Fruit fly (Drosophila melanogaster) whole organism, embryonic: ENCODE results near the gene CG31231.

Source experiments
- Abd-B ChIP-seq: fragments of 200-800 bp; sonication (Bioruptor generic); optimal IDR thresholded peaks from 2 replicates; lab custom pipeline; 2018; ENCODE audit warnings: missing biosample characterization, mild to moderate bottlenecking, missing genetic modification characterization, moderate library complexity
- Aef1 ChIP-seq: fragments of 200-800 bp; sonication (Bioruptor generic); IDR thresholded peaks from 3 replicates; pipeline ENCODE4 v1.3.6; 2022; ENCODE audit warnings: missing biosample characterization, missing genetic modification characterization
- Awh ChIP-seq: fragments of 200-800 bp; sonication (Bioruptor generic); IDR thresholded peaks from 2 replicates; pipeline ENCODE4, ENCODE4 v1.3.6; 2022; ENCODE audit warnings: missing biosample characterization, missing genetic modification characterization
- Bdp1 ChIP-seq: fragments of 200-800 bp; sonication (Bioruptor generic); optimal IDR thresholded peaks from 3 replicates; lab custom pipeline; 2016; ENCODE audit warnings: missing biosample characterization, missing genetic modification characterization
- CG10959 ChIP-seq: fragments of 200-800 bp; sonication (Bioruptor generic); IDR thresholded peaks from 2 replicates; pipeline ENCODE4 v1.3.6; 2022; ENCODE audit warnings: missing biosample characterization, missing genetic modification characterization
- CG12942 ChIP-seq: fragments of 200-800 bp; sonication (Bioruptor generic); optimal IDR thresholded peaks from 3 replicates; lab custom pipeline; 2016; ENCODE audit warnings: missing biosample characterization, missing genetic modification characterization
- CG13296 ChIP-seq: fragments of 200-800 bp; sonication (Bioruptor generic); optimal IDR thresholded peaks from 3 replicates; lab custom pipeline; 2018; ENCODE audit warnings: missing biosample characterization, mild to moderate bottlenecking, missing genetic modification characterization
- CG18262 ChIP-seq: fragments of 200-800 bp; optimal IDR thresholded peaks from 3 replicates; lab custom pipeline; 2019; ENCODE audit warnings: missing biosample characterization, mild to moderate bottlenecking, missing genetic modification characterization, moderate library complexity
- CG32532 ChIP-seq: fragments of 200-800 bp; sonication (Bioruptor generic); IDR thresholded peaks from 2 replicates; pipeline ENCODE4 v1.3.6; 2022; ENCODE audit warnings: missing biosample characterization, missing genetic modification characterization
- CG34224 ChIP-seq: fragments of 200-800 bp; sonication (Bioruptor generic); IDR thresholded peaks from 3 replicates; pipeline ENCODE4 v1.3.6; 2022; ENCODE audit warnings: missing biosample characterization, missing genetic modification characterization; ENCODE audit not compliant: partially characterized antibody
- CG3838 ChIP-seq: fragments of 200-800 bp; sonication (Bioruptor generic); optimal IDR thresholded peaks from 3 replicates; lab custom pipeline; 2016; ENCODE audit warnings: missing biosample characterization, missing genetic modification characterization
- CG3995 ChIP-seq: fragments of 200-800 bp; sonication (Bioruptor generic); optimal IDR thresholded peaks from 3 replicates; lab custom pipeline; 2016; ENCODE audit warnings: missing biosample characterization, missing genetic modification characterization
- CG4360 ChIP-seq: fragments of 200-800 bp; sonication (Bioruptor generic); IDR thresholded peaks from 2 replicates; pipeline ENCODE4 v1.3.6; 2022; ENCODE audit warnings: missing biosample characterization, missing genetic modification characterization
- CG4707 ChIP-seq: fragments of 200-800 bp; sonication (Bioruptor generic); optimal IDR thresholded peaks from 2 replicates; lab custom pipeline; 2018; ENCODE audit warnings: missing biosample characterization, mild to moderate bottlenecking, missing genetic modification characterization, moderate library complexity
- CG4730 ChIP-seq: fragments of 200-800 bp; sonication (Bioruptor generic); IDR thresholded peaks from 2 replicates; pipeline ENCODE4 v1.3.6; 2022; ENCODE audit warnings: missing biosample characterization, missing genetic modification characterization
- CG6175 ChIP-seq: fragments of 200-800 bp; sonication (Bioruptor generic); IDR thresholded peaks from 3 replicates; pipeline ENCODE4 v1.3.6; 2022; ENCODE audit warnings: missing biosample characterization, missing genetic modification characterization
- CG7839 ChIP-seq: fragments of 200-800 bp; sonication (Bioruptor generic); optimal IDR thresholded peaks from 3 replicates; lab custom pipeline; 2018; ENCODE audit warnings: missing biosample characterization, mild to moderate bottlenecking, missing genetic modification characterization, moderate library complexity
- CG8359 ChIP-seq: fragments of 200-800 bp; sonication (Bioruptor generic); optimal IDR thresholded peaks from 2 replicates; lab custom pipeline; 2017; ENCODE audit warnings: missing biosample characterization, mild to moderate bottlenecking, missing genetic modification characterization, borderline replicate concordance
- CoRest ChIP-seq: fragments of 200-800 bp; sonication (Bioruptor generic); optimal IDR thresholded peaks from 3 replicates; lab custom pipeline; 2018; ENCODE audit warnings: missing biosample characterization, mild to moderate bottlenecking, missing genetic modification characterization, moderate library complexity
- D ChIP-seq, 2 experiments: fragments of 200-800 bp in 1 of 2; fragments of >200 bp in 1 of 2; sonication (Bioruptor generic) in 1 of 2; optimal IDR thresholded peaks; 2 replicates in 1 of 2; 3 replicates in 1 of 2; lab custom pipeline; 2017; ENCODE audit warnings: mild to moderate bottlenecking in 1 of 2, missing biosample characterization in 1 of 2, missing genetic modification characterization in 1 of 2, missing genetic modification reagents in 1 of 2
- D19B ChIP-seq: fragments of 200-800 bp; sonication (Bioruptor generic); optimal IDR thresholded peaks from 2 replicates; lab custom pipeline; 2017; ENCODE audit warnings: missing biosample characterization, mild to moderate bottlenecking, missing genetic modification characterization
- E2f1 ChIP-seq: fragments of 200-800 bp; sonication (Bioruptor generic); IDR thresholded peaks from 2 replicates; pipeline ENCODE4 v1.3.6; 2022; ENCODE audit warnings: missing biosample characterization, missing genetic modification characterization
- GATAe ChIP-seq: fragments of 200-800 bp; sonication (Bioruptor generic); conservative IDR thresholded peaks from 2 replicates; pipeline ENCODE4 v1.3.6; 2022; ENCODE audit warnings: missing biosample characterization, missing genetic modification characterization
- Hmx ChIP-seq: fragments of 200-800 bp; sonication (Bioruptor generic); optimal IDR thresholded peaks from 2 replicates; lab custom pipeline; 2016; ENCODE audit warnings: missing biosample characterization, missing genetic modification characterization
- Hr3 ChIP-seq: fragments of 200-800 bp; sonication (Bioruptor generic); optimal IDR thresholded peaks from 3 replicates; lab custom pipeline; 2016; ENCODE audit warnings: missing biosample characterization, missing genetic modification characterization
- Max ChIP-seq: fragments of 200-800 bp; sonication (Bioruptor generic); optimal IDR thresholded peaks from 2 replicates; lab custom pipeline; 2016; ENCODE audit warnings: missing biosample characterization, mild to moderate bottlenecking, missing genetic modification characterization
- Ptx1 ChIP-seq: fragments of 200-800 bp; sonication (Bioruptor generic); IDR thresholded peaks from 2 replicates; pipeline ENCODE4 v1.3.6; 2022; ENCODE audit warnings: missing biosample characterization, missing genetic modification characterization
- Ravus ChIP-seq: fragments of 200-800 bp; sonication (Bioruptor generic); IDR thresholded peaks from 2 replicates; pipeline ENCODE4 v1.3.6; 2022; ENCODE audit warnings: missing biosample characterization, missing genetic modification characterization
- Six4 ChIP-seq: fragments of 200-800 bp; sonication (Bioruptor generic); optimal IDR thresholded peaks from 2 replicates; lab custom pipeline; 2016; ENCODE audit warnings: missing biosample characterization, missing genetic modification characterization
- Tbp ChIP-seq: fragments of >200 bp; optimal IDR thresholded peaks from 2 replicates; lab custom pipeline; 2018; ENCODE audit warnings: missing biosample characterization, missing genetic modification characterization
- Vsx1 ChIP-seq: fragments of 200-800 bp; sonication (Bioruptor generic); optimal IDR thresholded peaks from 2 replicates; lab custom pipeline; 2017; ENCODE audit warnings: missing biosample characterization, mild to moderate bottlenecking, missing genetic modification characterization, missing genetic modification reagents
- cato ChIP-seq: fragments of 200-800 bp; sonication (Bioruptor generic); optimal IDR thresholded peaks from 2 replicates; lab custom pipeline; 2016; ENCODE audit warnings: missing biosample characterization, missing genetic modification characterization, borderline replicate concordance
- chinmo ChIP-seq: fragments of 200-800 bp; sonication (Bioruptor generic); IDR thresholded peaks from 4 replicates; pipeline ENCODE4 v1.3.6; 2022; ENCODE audit warnings: missing biosample characterization, missing genetic modification characterization; ENCODE audit not compliant: partially characterized antibody
- corto ChIP-seq: fragments of 200-800 bp; sonication (Bioruptor generic); optimal IDR thresholded peaks from 2 replicates; lab custom pipeline; 2016; ENCODE audit warnings: missing biosample characterization, mild to moderate bottlenecking, missing genetic modification characterization, moderate library complexity
- croc ChIP-seq: fragments of 200-800 bp; sonication (Bioruptor generic); conservative IDR thresholded peaks from 3 replicates; pipeline ENCODE4 v1.3.6; 2022; ENCODE audit warnings: missing biosample characterization, missing genetic modification characterization
- disco-r ChIP-seq: fragments of 200-800 bp; sonication (Bioruptor generic); optimal IDR thresholded peaks from 2 replicates; lab custom pipeline; 2016; ENCODE audit warnings: missing biosample characterization, missing genetic modification characterization
- fd3F ChIP-seq: fragments of 200-800 bp; sonication (Bioruptor generic); optimal IDR thresholded peaks from 2 replicates; lab custom pipeline; 2018; ENCODE audit warnings: missing biosample characterization, mild to moderate bottlenecking, missing genetic modification characterization, moderate library complexity
- fd96Cb ChIP-seq: fragments of 200-800 bp; sonication (Bioruptor generic); optimal IDR thresholded peaks from 2 replicates; lab custom pipeline; 2018; ENCODE audit warnings: missing biosample characterization, mild to moderate bottlenecking, missing genetic modification characterization, moderate library complexity
- gcm ChIP-seq: fragments of 200-800 bp; sonication (Bioruptor generic); optimal IDR thresholded peaks from 2 replicates; lab custom pipeline; 2019; ENCODE audit warnings: missing biosample characterization, mild to moderate bottlenecking, missing genetic modification characterization, moderate library complexity
- pfk ChIP-seq: fragments of 200-800 bp; sonication (Bioruptor generic); optimal IDR thresholded peaks from 2 replicates; lab custom pipeline; 2018; ENCODE audit warnings: missing biosample characterization, mild to moderate bottlenecking, missing genetic modification characterization, moderate library complexity
- prd ChIP-seq, 3 experiments: fragments of >200 bp in 2 of 3; fragments of 200-800 bp in 1 of 3; sonication (Bioruptor generic) in 1 of 3; optimal IDR thresholded peaks in 2 of 3; IDR thresholded peaks in 1 of 3; 2 replicates in 2 of 3; 3 replicates in 1 of 3; pipeline versions ENCODE4 v1.3.6 to Lab custom; 2017 to 2022; ENCODE audit warnings: missing biosample characterization in 1 of 3, missing genetic modification characterization in 1 of 3
- pros ChIP-seq: fragments of 200-800 bp; sonication (Bioruptor generic); optimal IDR thresholded peaks from 3 replicates; lab custom pipeline; 2019; ENCODE audit warnings: missing biosample characterization, mild to moderate bottlenecking, missing genetic modification characterization, moderate library complexity
- psq ChIP-seq: fragments of 200-800 bp; sonication (Bioruptor generic); optimal IDR thresholded peaks from 2 replicates; lab custom pipeline; 2017; ENCODE audit warnings: missing biosample characterization, missing genetic modification characterization
- sc ChIP-seq, 3 experiments: fragments of >200 bp in 2 of 3; fragments of 200-800 bp in 1 of 3; sonication (Bioruptor generic) in 1 of 3; optimal IDR thresholded peaks; 2 replicates in 2 of 3; 3 replicates in 1 of 3; lab custom pipeline; 2017; ENCODE audit warnings: mild to moderate bottlenecking in 1 of 3, missing biosample characterization in 1 of 3, missing genetic modification characterization in 1 of 3, missing genetic modification reagents in 1 of 3
- seq ChIP-seq: fragments of 200-800 bp; sonication (Bioruptor generic); IDR thresholded peaks from 2 replicates; pipeline ENCODE4 v1.3.6; 2022; ENCODE audit warnings: missing biosample characterization, missing genetic modification characterization
- stc ChIP-seq: fragments of 200-800 bp; sonication (Bioruptor generic); IDR thresholded peaks from 2 replicates; pipeline ENCODE4 v1.3.6; 2022; ENCODE audit warnings: missing biosample characterization, missing genetic modification characterization
- twi ChIP-seq: fragments of 200-800 bp; optimal IDR thresholded peaks from 2 replicates; lab custom pipeline; 2019; ENCODE audit warnings: missing biosample characterization, mild to moderate bottlenecking, missing genetic modification characterization, moderate library complexity

CG31231 gene

dm6 chr3R:18670441-18671111 lies 5.4 kb downstream of the CG31231 start (continued):
- TF ChIP-seq stc (GFP tag; lab: Robert Waterston, UW) (no peak), CG4707 (no peak), CoRest (peak; percentile 67), CG3838 (no peak), Tbp (no peak), Bdp1 (no peak), GATAe (GFP tag; lab: Robert Waterston, UW) (peak; percentile 82), CG10959 (GFP tag; lab: Robert Waterston, UW) (no peak), seq (GFP tag; lab: Robert Waterston, UW) (no peak; the same call in 1 of the 2 replicates), disco-r (GFP tag; lab: Kevin White, UChicago) (no peak), D19B (GFP tag; lab: Kevin White, UChicago) (no peak), Max (GFP tag; lab: Kevin White, UChicago) (peak; percentile 18), CG4730 (GFP tag; lab: Robert Waterston, UW) (no peak), CG6175 (GFP tag; lab: Robert Waterston, UW) (no peak), CG7839 (peak; percentile 91), prd (optimal IDR thresholded peaks at IDR 0.05; lab: Kevin White, UChicago) (no peak), prd (GFP tag; IDR thresholded peaks at IDR 0.05; lab: Robert Waterston, UW) (peak; percentile 51), twi (tag; lab: Kevin White, UChicago) (peak; percentile 5), Aef1 (GFP tag; lab: Robert Waterston, UW) (peak; percentile 29; the same call in 1 of the 3 replicates), CG12942 (GFP tag; lab: Kevin White, UChicago) (peak; percentile 8), Vsx1 (peak; percentile 63), Hr3 (peak; percentile 36), CG8359 (GFP tag; lab: Kevin White, UChicago) (no peak), CG34224 (no peak), gcm (GFP tag; lab: Kevin White, UChicago) (peak; percentile 51), chinmo (GFP tag; lab: Robert Waterston, UW) (0 out of 4 replicates have a peak, but pooled peaks have one; percentile 19), CG13296 (GFP tag; lab: Kevin White, UChicago) (peak; percentile 64), Ravus (GFP tag; lab: Robert Waterston, UW) (no peak), CG32532 (GFP tag; lab: Robert Waterston, UW) (0 out of 2 replicates have a peak, but pooled peaks have one; percentile 6), fd3F (GFP tag; lab: Kevin White, UChicago) (no peak), E2f1 (GFP tag; lab: Robert Waterston, UW) (peak; percentile 40), Abd-B (GFP tag; lab: Kevin White, UChicago) (peak; percentile 53), D (optimal IDR thresholded peaks at IDR 0.05; lab: Kevin White, UChicago) (no peak), D (GFP tag; optimal IDR thresholded peaks at IDR 0.05; lab: Kevin White, UChicago) (no peak), sc (optimal IDR thresholded peaks at IDR 0.05; lab: Kevin White, UChicago) (no peak), sc (GFP tag; optimal IDR thresholded peaks at IDR 0.05; lab: Kevin White, UChicago) (peak; percentile 21), psq (GFP tag; lab: Kevin White, UChicago) (no peak), Six4 (GFP tag; lab: Kevin White, UChicago) (peak; percentile 0), CG18262 (tag; lab: Kevin White, UChicago) (peak; percentile 73), cato (GFP tag; lab: Kevin White, UChicago) (no peak), Awh (peak; percentile 27; the same call in 1 of the 2 replicates), Hmx (GFP tag; lab: Kevin White, UChicago) (no peak), corto (GFP tag; lab: Kevin White, UChicago) (peak; percentile 44), pros (GFP tag; lab: Kevin White, UChicago) (peak; percentile 24), fd96Cb (peak; percentile 54), croc (GFP tag; lab: Robert Waterston, UW) (0 out of 3 replicates have a peak, but pooled peaks have one; percentile 28), Ptx1 (GFP tag; lab: Robert Waterston, UW) (peak; percentile 40), CG3995 (GFP tag; lab: Kevin White, UChicago) (no peak), pfk (GFP tag; lab: Kevin White, UChicago) (no peak), CG4360 (GFP tag; lab: Robert Waterston, UW) (no peak)
